Fruit fly (Drosophila melanogaster) whole organism, embryonic: ENCODE data around the gene CG8112.
A peak's percentile ranks its signal among the peaks of the same experiment; 100 is the strongest.

ENCODE experiments used
- Aef1 ChIP-seq: fragments of 200-800 bp; sonication (Bioruptor generic); IDR thresholded peaks from 3 replicates; pipeline ENCODE4 v1.3.6; 2022; ENCODE audit warnings: missing biosample characterization, missing genetic modification characterization
- Atf-2 ChIP-seq: fragments of 200-800 bp; sonication (Bioruptor generic); optimal IDR thresholded peaks from 2 replicates; lab custom pipeline; 2016; ENCODE audit warnings: missing biosample characterization, missing genetic modification characterization
- Awh ChIP-seq: fragments of 200-800 bp; sonication (Bioruptor generic); IDR thresholded peaks from 2 replicates; pipeline ENCODE4, ENCODE4 v1.3.6; 2022; ENCODE audit warnings: missing biosample characterization, missing genetic modification characterization
- CG10431 ChIP-seq: fragments of 200-800 bp; sonication (Bioruptor generic); optimal IDR thresholded peaks from 3 replicates; lab custom pipeline; 2018; ENCODE audit warnings: missing biosample characterization, mild to moderate bottlenecking, missing genetic modification characterization
- CG12104 ChIP-seq: fragments of 200-800 bp; sonication (Bioruptor generic); optimal IDR thresholded peaks from 3 replicates; lab custom pipeline; 2016; ENCODE audit warnings: missing biosample characterization, missing genetic modification characterization
- CG12744 ChIP-seq: fragments of 200-800 bp; sonication (Bioruptor generic); optimal IDR thresholded peaks from 2 replicates; lab custom pipeline; 2016; ENCODE audit warnings: missing biosample characterization, missing genetic modification characterization
- CG12769 ChIP-seq: fragments of 200-800 bp; sonication (Bioruptor generic); optimal IDR thresholded peaks from 2 replicates; lab custom pipeline; 2019; ENCODE audit warnings: missing biosample characterization, mild to moderate bottlenecking, missing genetic modification characterization, moderate library complexity
- CG13287 ChIP-seq: fragments of 200-800 bp; sonication (Bioruptor generic); IDR thresholded peaks from 2 replicates; pipeline ENCODE4 v1.3.6; 2022; ENCODE audit warnings: missing biosample characterization, missing genetic modification characterization; ENCODE audit not compliant: partially characterized antibody
- CG13775 ChIP-seq: fragments of 200-800 bp; sonication (Bioruptor generic); optimal IDR thresholded peaks from 3 replicates; lab custom pipeline; 2017; ENCODE audit warnings: missing biosample characterization, mild to moderate bottlenecking, missing genetic modification characterization
- CG14710 ChIP-seq: fragments of 200-800 bp; sonication (Bioruptor generic); optimal IDR thresholded peaks from 3 replicates; lab custom pipeline; 2019; ENCODE audit warnings: missing biosample characterization, mild to moderate bottlenecking, missing genetic modification characterization, moderate library complexity
- CG15269 ChIP-seq: fragments of 200-800 bp; sonication (Bioruptor generic); optimal IDR thresholded peaks from 2 replicates; lab custom pipeline; 2018; ENCODE audit warnings: missing biosample characterization, mild to moderate bottlenecking, missing genetic modification characterization, moderate library complexity
- CG17328 ChIP-seq: fragments of 200-800 bp; sonication (Bioruptor generic); IDR thresholded peaks from 2 replicates; pipeline ENCODE4 v1.3.6; 2022; ENCODE audit warnings: missing biosample characterization, missing genetic modification characterization
- CG2889 ChIP-seq: fragments of 200-800 bp; sonication (Bioruptor generic); IDR thresholded peaks from 3 replicates; pipeline ENCODE4 v1.3.6; 2022; ENCODE audit warnings: missing biosample characterization, missing genetic modification characterization
- CG31441 ChIP-seq: fragments of 200-800 bp; sonication (Bioruptor generic); IDR thresholded peaks from 2 replicates; pipeline ENCODE4 v1.3.6; 2022; ENCODE audit warnings: missing biosample characterization, missing genetic modification characterization
- CG32767 ChIP-seq: fragments of 200-800 bp; sonication (Bioruptor generic); IDR thresholded peaks from 2 replicates; pipeline ENCODE4 v1.3.6; 2022; ENCODE audit warnings: missing biosample characterization, missing genetic modification characterization
- CG34376 ChIP-seq: fragments of 200-800 bp; sonication (Bioruptor generic); optimal IDR thresholded peaks from 2 replicates; lab custom pipeline; 2018; ENCODE audit warnings: missing biosample characterization, mild to moderate bottlenecking, missing genetic modification characterization
- CG4282 ChIP-seq: fragments of 200-800 bp; sonication (Bioruptor generic); optimal IDR thresholded peaks from 2 replicates; lab custom pipeline; 2016; ENCODE audit warnings: missing biosample characterization, missing genetic modification characterization
- CG4730 ChIP-seq: fragments of 200-800 bp; sonication (Bioruptor generic); IDR thresholded peaks from 2 replicates; pipeline ENCODE4 v1.3.6; 2022; ENCODE audit warnings: missing biosample characterization, missing genetic modification characterization
- CG4820 ChIP-seq: fragments of 200-800 bp; sonication (Bioruptor generic); optimal IDR thresholded peaks from 3 replicates; lab custom pipeline; 2016; ENCODE audit warnings: missing biosample characterization, missing genetic modification characterization
- CG7987 ChIP-seq: fragments of 200-800 bp; sonication (Bioruptor generic); optimal IDR thresholded peaks from 2 replicates; lab custom pipeline; 2018; ENCODE audit warnings: missing biosample characterization, mild to moderate bottlenecking, missing genetic modification characterization, moderate library complexity
- CG8281 ChIP-seq: fragments of 200-800 bp; sonication (Bioruptor generic); optimal IDR thresholded peaks from 2 replicates; lab custom pipeline; 2018; ENCODE audit warnings: missing biosample characterization, mild to moderate bottlenecking, missing genetic modification characterization, moderate library complexity
- CG8478 ChIP-seq: fragments of >200 bp; optimal IDR thresholded peaks from 2 replicates; lab custom pipeline; 2018
- CG9609 ChIP-seq: fragments of 200-800 bp; sonication (Bioruptor generic); optimal IDR thresholded peaks from 3 replicates; lab custom pipeline; 2016; ENCODE audit warnings: missing biosample characterization, missing genetic modification characterization
- CHES-1-like ChIP-seq: fragments of 200-800 bp; sonication (Bioruptor generic); optimal IDR thresholded peaks from 2 replicates; lab custom pipeline; 2016; ENCODE audit warnings: missing biosample characterization, missing genetic modification characterization
- Dad ChIP-seq: fragments of 200-800 bp; sonication (Bioruptor generic); optimal IDR thresholded peaks from 3 replicates; lab custom pipeline; 2016; ENCODE audit warnings: missing biosample characterization, missing genetic modification characterization
- Gug ChIP-seq: fragments of 200-800 bp; sonication (Bioruptor generic); IDR thresholded peaks from 4 replicates; pipeline ENCODE4 v1.3.6; 2022; ENCODE audit warnings: missing biosample characterization, missing genetic modification characterization
- Lpt ChIP-seq: fragments of >200 bp; optimal IDR thresholded peaks from 2 replicates; lab custom pipeline; 2018; ENCODE audit warnings: missing biosample characterization, missing genetic modification characterization
- Max ChIP-seq: fragments of 200-800 bp; sonication (Bioruptor generic); optimal IDR thresholded peaks from 2 replicates; lab custom pipeline; 2016; ENCODE audit warnings: missing biosample characterization, mild to moderate bottlenecking, missing genetic modification characterization
- Myb ChIP-seq: fragments of 200-800 bp; sonication (Bioruptor generic); optimal IDR thresholded peaks from 2 replicates; lab custom pipeline; 2016; ENCODE audit warnings: missing biosample characterization, missing genetic modification characterization
- NK7.1 ChIP-seq: fragments of 200-800 bp; sonication (Bioruptor generic); optimal IDR thresholded peaks from 3 replicates; lab custom pipeline; 2016; ENCODE audit warnings: missing biosample characterization, missing genetic modification characterization
- Oli ChIP-seq: fragments of 200-800 bp; sonication (Bioruptor generic); optimal IDR thresholded peaks from 2 replicates; lab custom pipeline; 2018; ENCODE audit warnings: missing biosample characterization, mild to moderate bottlenecking, missing genetic modification characterization, moderate library complexity
- Rx ChIP-seq: fragments of 200-800 bp; sonication (Bioruptor generic); IDR thresholded peaks from 2 replicates; pipeline ENCODE4 v1.3.6; 2022; ENCODE audit warnings: missing biosample characterization, missing genetic modification characterization
- Trl ChIP-seq, 3 experiments: fragments of >200 bp in 2 of 3; fragments of 200-800 bp in 1 of 3; sonication (Bioruptor generic) in 1 of 3; optimal IDR thresholded peaks; 2 replicates in 1 of 3; 3 replicates in 2 of 3; lab custom pipeline; 2016 to 2017; ENCODE audit warnings: missing biosample characterization in 1 of 3, missing genetic modification characterization in 1 of 3
- aop ChIP-seq: fragments of 200-800 bp; sonication (Bioruptor generic); IDR thresholded peaks from 2 replicates; pipeline ENCODE4 v1.3.6; 2022; ENCODE audit warnings: missing biosample characterization, missing genetic modification characterization
- bcd ChIP-seq: fragments of 200-800 bp; sonication (Bioruptor generic); optimal IDR thresholded peaks from 2 replicates; lab custom pipeline; 2017; ENCODE audit warnings: missing biosample characterization, mild to moderate bottlenecking, missing genetic modification characterization
- emc ChIP-seq: fragments of 200-800 bp; sonication (Bioruptor generic); optimal IDR thresholded peaks from 2 replicates; lab custom pipeline; 2016; ENCODE audit warnings: missing biosample characterization, missing genetic modification characterization
- ftz-f1 ChIP-seq: fragments of 200-800 bp; sonication (Bioruptor generic); optimal IDR thresholded peaks from 2 replicates; lab custom pipeline; 2016; ENCODE audit warnings: missing biosample characterization, missing genetic modification characterization
- lov ChIP-seq, 2 experiments: fragments of 200-800 bp in 1 of 2; fragments of >200 bp in 1 of 2; sonication (Bioruptor generic) in 1 of 2; IDR thresholded peaks in 1 of 2; optimal IDR thresholded peaks in 1 of 2; 2 replicates in 1 of 2; 3 replicates in 1 of 2; pipeline versions ENCODE4 v1.3.6 to Lab custom; 2017 to 2022; ENCODE audit warnings: missing biosample characterization in 1 of 2, missing genetic modification characterization in 1 of 2
- nau ChIP-seq: fragments of 200-800 bp; sonication (Bioruptor generic); optimal IDR thresholded peaks from 3 replicates; lab custom pipeline; 2017; ENCODE audit warnings: missing biosample characterization, mild to moderate bottlenecking, missing genetic modification characterization, missing genetic modification reagents
- pan ChIP-seq, 4 experiments: fragments of >200 bp in 3 of 4; fragments of 200-800 bp in 1 of 4; sonication (Bioruptor generic) in 1 of 4; optimal IDR thresholded peaks in 3 of 4; IDR thresholded peaks in 1 of 4; 2 replicates each; pipeline versions ENCODE4 v1.3.6 to Lab custom; 2017 to 2022; ENCODE audit warnings: missing biosample characterization in 2 of 4, missing genetic modification characterization in 2 of 4, mixed read lengths in 1 of 4
- pita ChIP-seq: fragments of 200-800 bp; sonication (Bioruptor generic); optimal IDR thresholded peaks from 2 replicates; lab custom pipeline; 2017; ENCODE audit warnings: missing biosample characterization, mild to moderate bottlenecking, missing genetic modification characterization
- pnt ChIP-seq: fragments of 200-800 bp; sonication (Bioruptor generic); optimal IDR thresholded peaks from 3 replicates; lab custom pipeline; 2016; ENCODE audit warnings: missing biosample characterization, missing genetic modification characterization
- prd ChIP-seq, 3 experiments: fragments of >200 bp in 2 of 3; fragments of 200-800 bp in 1 of 3; sonication (Bioruptor generic) in 1 of 3; optimal IDR thresholded peaks in 2 of 3; IDR thresholded peaks in 1 of 3; 2 replicates in 2 of 3; 3 replicates in 1 of 3; pipeline versions ENCODE4 v1.3.6 to Lab custom; 2017 to 2022; ENCODE audit warnings: missing biosample characterization in 1 of 3, missing genetic modification characterization in 1 of 3
- run ChIP-seq: fragments of 200-800 bp; sonication (Bioruptor generic); optimal IDR thresholded peaks from 3 replicates; lab custom pipeline; 2018; ENCODE audit warnings: missing biosample characterization, mild to moderate bottlenecking, missing genetic modification characterization
- sima ChIP-seq: fragments of 200-800 bp; sonication (Bioruptor generic); optimal IDR thresholded peaks from 2 replicates; lab custom pipeline; 2016; ENCODE audit warnings: missing biosample characterization, missing genetic modification characterization
- toy ChIP-seq: fragments of 200-800 bp; sonication (Bioruptor generic); IDR thresholded peaks from 2 replicates; pipeline ENCODE4 v1.3.6; 2022; ENCODE audit warnings: missing biosample characterization, missing genetic modification characterization
- tup ChIP-seq: fragments of 200-800 bp; sonication (Bioruptor generic); optimal IDR thresholded peaks from 2 replicates; lab custom pipeline; 2016; ENCODE audit warnings: missing biosample characterization, mild to moderate bottlenecking, missing genetic modification characterization, moderate library complexity
- twi ChIP-seq: fragments of 200-800 bp; optimal IDR thresholded peaks from 2 replicates; lab custom pipeline; 2019; ENCODE audit warnings: missing biosample characterization, mild to moderate bottlenecking, missing genetic modification characterization, moderate library complexity
- wek ChIP-seq: fragments of 200-800 bp; sonication (Bioruptor generic); optimal IDR thresholded peaks from 3 replicates; lab custom pipeline; 2018; ENCODE audit warnings: missing biosample characterization, mild to moderate bottlenecking, missing genetic modification characterization, moderate library complexity

CG8112 gene

DNA sequence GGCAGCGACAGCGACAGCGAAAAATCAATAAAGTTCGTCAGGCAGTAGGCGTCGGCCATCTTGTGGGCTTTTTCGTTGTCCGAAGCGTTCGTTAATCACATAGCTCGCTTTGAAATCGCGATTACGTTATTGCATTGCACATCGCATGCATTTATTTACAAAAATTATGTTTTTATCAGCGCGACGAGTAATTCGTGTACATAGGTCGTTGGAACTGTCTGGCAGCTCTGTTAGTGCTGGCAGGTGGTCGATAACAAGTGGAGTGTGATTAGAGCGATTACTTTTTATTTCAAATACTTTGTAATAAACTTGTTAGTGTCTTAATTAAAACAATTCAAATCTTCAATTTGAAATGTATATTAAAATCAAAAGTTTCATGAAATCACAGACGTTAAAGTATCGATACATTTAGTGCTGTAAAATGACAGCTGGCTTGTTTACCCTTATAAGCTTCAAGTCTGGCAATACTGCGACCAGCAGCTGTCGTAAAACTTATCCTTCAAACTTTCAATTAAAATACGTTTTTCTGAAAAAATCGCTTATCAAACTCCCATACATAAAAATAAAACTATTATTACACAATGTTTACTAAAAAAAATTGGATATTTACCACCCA lies 49.0 kb upstream of the CG8112 start, which contains the start of gene CG8032 (continued):
- TF ChIP-seq CG31441 (GFP tag; lab: Robert Waterston, UW) (peak; percentile 39; the same call in 1 of the 2 replicates), CG13287 (GFP tag; lab: Robert Waterston, UW) (peak; percentile 80), CG4820 (GFP tag; lab: Kevin White, UChicago) (peak; percentile 44), tup (GFP tag; lab: Kevin White, UChicago) (no peak), CG12104 (GFP tag; lab: Kevin White, UChicago) (no peak), Rx (GFP tag; lab: Robert Waterston, UW) (no peak), ftz-f1 (GFP tag; lab: Kevin White, UChicago) (peak; percentile 37), CG4282 (GFP tag; lab: Kevin White, UChicago) (no peak), Atf-2 (GFP tag; lab: Kevin White, UChicago) (peak; percentile 28), pita (GFP tag; lab: Kevin White, UChicago) (no peak), prd (optimal IDR thresholded peaks at IDR 0.05; lab: Kevin White, UChicago) (no peak), prd (GFP tag; IDR thresholded peaks at IDR 0.05; lab: Robert Waterston, UW) (peak; percentile 35; the same call in 1 of the 3 replicates), Myb (GFP tag; lab: Kevin White, UChicago) (peak; percentile 57), CG34376 (peak; percentile 30), Oli (tag; lab: Kevin White, UChicago) (no peak), wek (GFP tag; lab: Kevin White, UChicago) (no peak), NK7.1 (GFP tag; lab: Kevin White, UChicago) (no peak), Gug (GFP tag; lab: Robert Waterston, UW) (0 out of 4 replicates have a peak, but pooled peaks have one; percentile 2), CG8478 (lab: Kevin White, UChicago) (no peak), aop (GFP tag; lab: Robert Waterston, UW) (no peak), sima (no peak), CG7987 (GFP tag; lab: Kevin White, UChicago) (peak; percentile 9), lov (optimal IDR thresholded peaks at IDR 0.05; lab: Kevin White, UChicago) (no peak), lov (GFP tag; IDR thresholded peaks at IDR 0.05; lab: Robert Waterston, UW) (no peak), Aef1 (GFP tag; lab: Robert Waterston, UW) (no peak), nau (GFP tag; lab: Kevin White, UChicago) (peak; percentile 7), Max (GFP tag; lab: Kevin White, UChicago) (peak; percentile 65), CG12744 (no peak), pnt (GFP tag; lab: Kevin White, UChicago) (peak; percentile 34), CG8281 (tag; lab: Kevin White, UChicago) (no peak), CHES-1-like (GFP tag; lab: Kevin White, UChicago) (no peak), emc (GFP tag; lab: Kevin White, UChicago) (peak; percentile 2), bcd (GFP tag; lab: Kevin White, UChicago) (no peak), CG13775 (GFP tag; lab: Kevin White, UChicago) (peak; percentile 61), CG15269 (tag; lab: Kevin White, UChicago) (no peak), run (tag; lab: Kevin White, UChicago) (no peak), Lpt (no peak), CG14710 (tag; lab: Kevin White, UChicago) (peak; percentile 71), CG2889 (GFP tag; lab: Robert Waterston, UW) (no peak), toy (GFP tag; lab: Robert Waterston, UW) (no peak), Awh (GFP tag; lab: Robert Waterston, UW) (no peak), Trl (optimal IDR thresholded peaks at IDR 0.05; lab: Kevin White, UChicago) (no peak), Trl (GFP tag; optimal IDR thresholded peaks at IDR 0.05; lab: Kevin White, UChicago) (peak; percentile 55), CG17328 (0 out of 2 replicates have a peak, but pooled peaks have one; percentile 7), CG10431 (GFP tag; lab: Kevin White, UChicago) (no peak), Dad (GFP tag; lab: Kevin White, UChicago) (peak; percentile 0), CG9609 (GFP tag; lab: Kevin White, UChicago) (no peak), twi (peak; percentile 3), pan (optimal IDR thresholded peaks at IDR 0.05; lab: Kevin White, UChicago) (no peak), pan (GFP tag; optimal IDR thresholded peaks at IDR 0.05 in 1 of 2, IDR thresholded peaks at IDR 0.05 in 1 of 2) (no peak), CG12769 (tag; lab: Kevin White, UChicago) (peak; percentile 51), CG4730 (no peak), CG32767 (GFP tag; lab: Robert Waterston, UW) (0 out of 2 replicates have a peak, but pooled peaks have one; percentile 14)
